Worm (Caenorhabditis elegans) whole organism, mixed stage, embryonic: Measurements from ENCODE around the gene F26F2.11.

Experiments used
- elt-1 ChIP-seq: sonication (generic microtip); optimal IDR thresholded peaks from 2 replicates; lab custom pipeline; 2017; ENCODE audit warnings: missing genetic modification characterization, mild to moderate bottlenecking, missing compliant biosample characterization, antibody characterized with exemption, moderate library complexity, borderline replicate concordance; ENCODE audit not compliant: insufficient read depth
- flh-1 ChIP-seq: fragments of 200-800 bp; sonication (Bioruptor generic); optimal IDR thresholded peaks from 2 replicates; lab custom pipeline; 2018; ENCODE audit warnings: mild to moderate bottlenecking, missing genetic modification characterization, moderate library complexity, missing compliant biosample characterization
- nhr-28 ChIP-seq: fragments of 150-350 bp; optimal IDR thresholded peaks from 2 replicates; lab custom pipeline; 2014; ENCODE audit warnings: missing biosample characterization, missing genetic modification characterization
- nhr-76 ChIP-seq: sonication (generic microtip); optimal IDR thresholded peaks from 2 replicates; lab custom pipeline; 2017; ENCODE audit warnings: missing biosample characterization, missing genetic modification characterization
- pha-4 ChIP-seq: fragments of 150-350 bp; optimal IDR thresholded peaks from 2 replicates; lab custom pipeline; 2018; ENCODE audit warnings: missing biosample characterization, missing genetic modification reagents, missing genetic modification characterization
- snpc-4 ChIP-seq: fragments of 150-350 bp; optimal IDR thresholded peaks from 2 replicates; lab custom pipeline; 2014; ENCODE audit warnings: missing biosample characterization, missing genetic modification characterization
- unc-62 ChIP-seq: fragments of 150-350 bp; optimal IDR thresholded peaks from 2 replicates; lab custom pipeline; 2014; ENCODE audit warnings: missing biosample characterization, missing genetic modification reagents, missing genetic modification characterization

- no peak for TF ChIP-seq pha-4 (tag; lab: Kevin White, UChicago)
- TF ChIP-seq nhr-28: no peak
- TF ChIP-seq snpc-4 (tag; lab: Kevin White, UChicago): no peak
- TF ChIP-seq nhr-76: no peak
- TF ChIP-seq elt-1: no peak
- no peak for TF ChIP-seq unc-62 (GFP tag; lab: Kevin White, UChicago)
- no peak for TF ChIP-seq flh-1 (GFP tag; lab: Kevin White, UChicago)
These were observed 40.4 kb downstream of the F26F2.11 start, which contains the start of gene Y38H6C.21 for ce11 chrV:20555120-20555519.
